Worm (Caenorhabditis elegans) whole organism, late embryonic: ENCODE measurements around the gene T14B4.5.

ENCODE experiments used
- ahr-1 ChIP-seq: sonication (generic microtip); optimal IDR thresholded peaks from 2 replicates; lab custom pipeline; 2016; ENCODE audit warnings: missing genetic modification characterization, missing compliant biosample characterization
- ama-1 ChIP-seq: fragments of 150-350 bp; optimal IDR thresholded peaks from 2 replicates; lab custom pipeline; 2014
- ceh-22 ChIP-seq: sonication (generic microtip); optimal IDR thresholded peaks from 2 replicates; lab custom pipeline; 2017; ENCODE audit warnings: missing biosample characterization, missing genetic modification characterization
- ceh-24 ChIP-seq: sonication (generic microtip); optimal IDR thresholded peaks from 2 replicates; lab custom pipeline; 2016; ENCODE audit warnings: mild to moderate bottlenecking, missing genetic modification characterization, missing compliant biosample characterization
- fkh-6 ChIP-seq: sonication (generic microtip); optimal IDR thresholded peaks from 2 replicates; lab custom pipeline; 2016; ENCODE audit warnings: missing genetic modification characterization, missing compliant biosample characterization
- npax-4 ChIP-seq: sonication (generic microtip); optimal IDR thresholded peaks from 2 replicates; lab custom pipeline; 2016; ENCODE audit warnings: missing genetic modification characterization, missing compliant biosample characterization
- pha-2 ChIP-seq: sonication (generic microtip); optimal IDR thresholded peaks from 2 replicates; lab custom pipeline; 2017; ENCODE audit warnings: mild to moderate bottlenecking, missing genetic modification characterization, missing compliant biosample characterization
- pha-4 ChIP-seq: fragments of 150-350 bp; optimal IDR thresholded peaks from 2 replicates; lab custom pipeline; 2018; ENCODE audit warnings: missing biosample characterization, missing genetic modification reagents, missing genetic modification characterization

DNA sequence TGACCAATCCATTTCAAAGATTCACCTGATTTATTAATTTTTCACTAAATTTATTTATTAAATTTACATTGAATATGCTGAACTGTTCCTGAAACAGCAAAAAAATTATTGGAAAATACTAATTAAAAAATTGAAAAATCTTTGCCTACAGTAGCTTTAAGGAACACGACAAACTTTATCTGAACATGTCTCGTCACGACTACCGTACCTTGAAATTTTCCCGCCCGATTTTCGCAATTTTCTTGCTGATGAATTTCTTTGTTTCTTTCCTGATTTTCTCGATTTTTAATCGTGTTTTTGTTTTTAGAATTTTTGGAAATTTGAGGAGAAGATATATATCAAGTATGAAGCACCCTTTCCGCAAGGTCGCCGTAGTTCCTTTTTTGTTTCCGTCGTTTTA, 33.7 kb upstream of the T14B4.5 start:
- TF ChIP-seq pha-4 (no peak), ceh-22 (no peak), ahr-1 (no peak), ama-1 (lab: Kevin White, UChicago) (no peak), npax-4 (tag; lab: Kevin White, UChicago) (no peak), fkh-6 (tag; lab: Kevin White, UChicago) (no peak), pha-2 (no peak), ceh-24 (tag; lab: Kevin White, UChicago) (no peak)
